Worm (Caenorhabditis elegans): ENCODE data around the gene daf-6.

The daf-6 gene

ce11 chrX:14929512-14929911 lies 41.2 kb downstream of the daf-6 start (continued):
- TF ChIP-seq egl-18 (GFP tag; IDR thresholded peaks at IDR 0.05) (no peak), K11D2.4 (GFP tag; IDR thresholded peaks at IDR 0.05) (no peak)

- peak; percentile 58 for TF ChIP-seq snpc-1.1 (tag; optimal IDR thresholded peaks at IDR 0.05; ENCODE audit: insufficient read depth)
- peak; percentile 12 for TF ChIP-seq snpc-4 (GFP tag; optimal IDR thresholded peaks at IDR 0.05)
- peak in 2 of 4 experiments; percentile 77 to 88 for TF ChIP-seq snpc-4 (tag; optimal IDR thresholded peaks at IDR 0.05)
- no peak for TF ChIP-seq mes-4 (tag; optimal IDR thresholded peaks at IDR 0.05)
Measured at ce11 chrX:14931443-14931842, 43.2 kb downstream of the daf-6 start.

ce11 chrX:14938188-14938587 lies 49.9 kb downstream of the daf-6 start:
- TF ChIP-seq snpc-1.1 (tag; optimal IDR thresholded peaks at IDR 0.05; ENCODE audit: insufficient read depth) = peak; percentile 56
- no peak for TF ChIP-seq T07F8.4 (tag; optimal IDR thresholded peaks at IDR 0.05)
- peak; percentile 57; the same call in 1 of the 2 replicates for TF ChIP-seq hmg-1.2 (GFP tag; IDR thresholded peaks at IDR 0.05)
- TF ChIP-seq tlf-1 (GFP tag; optimal IDR thresholded peaks at IDR 0.05) = no peak
- peak in 1 of 2 experiments; percentile 5 for TF ChIP-seq let-607 (tag; optimal IDR thresholded peaks at IDR 0.05)
- peak; percentile 2 for TF ChIP-seq fkh-3 (tag; optimal IDR thresholded peaks at IDR 0.05)
- peak; percentile 44 for TF ChIP-seq snpc-4 (GFP tag; optimal IDR thresholded peaks at IDR 0.05)
- TF ChIP-seq snpc-4 (tag; optimal IDR thresholded peaks at IDR 0.05) = peak; percentile 62 to 94 (median 84)

Measured in whole organism, young adult.